Fruit fly (Drosophila melanogaster) whole organism, embryonic: ENCODE results near the gene Kdsr.
A peak's percentile ranks its signal among the peaks of the same experiment; 100 is the strongest.

Source experiments
- Awh ChIP-seq: fragments of 200-800 bp; sonication (Bioruptor generic); IDR thresholded peaks from 2 replicates; pipeline ENCODE4, ENCODE4 v1.3.6; 2022; ENCODE audit warnings: missing biosample characterization, missing genetic modification characterization
- CG1024 ChIP-seq: fragments of 200-800 bp; sonication (Bioruptor generic); IDR thresholded peaks from 2 replicates; pipeline ENCODE4 v1.3.6; 2022; ENCODE audit warnings: missing biosample characterization, missing genetic modification characterization
- CG15479 ChIP-seq: fragments of 200-800 bp; sonication (Bioruptor generic); optimal IDR thresholded peaks from 3 replicates; lab custom pipeline; 2019; ENCODE audit warnings: missing biosample characterization, mild to moderate bottlenecking, missing genetic modification characterization, moderate library complexity
- CG16863 ChIP-seq: fragments of 200-800 bp; sonication (Bioruptor generic); optimal IDR thresholded peaks from 3 replicates; lab custom pipeline; 2016; ENCODE audit warnings: missing biosample characterization, missing genetic modification characterization
- CG17328 ChIP-seq: fragments of 200-800 bp; sonication (Bioruptor generic); IDR thresholded peaks from 2 replicates; pipeline ENCODE4 v1.3.6; 2022; ENCODE audit warnings: missing biosample characterization, missing genetic modification characterization
- CG17612 ChIP-seq: fragments of 200-800 bp; sonication (Bioruptor generic); IDR thresholded peaks from 2 replicates; pipeline ENCODE4 v1.3.6; 2022; ENCODE audit warnings: missing biosample characterization, missing genetic modification characterization
- CG18011 ChIP-seq: fragments of 200-800 bp; sonication (Bioruptor generic); optimal IDR thresholded peaks from 2 replicates; lab custom pipeline; 2017; ENCODE audit warnings: missing biosample characterization, missing genetic modification characterization, mild to moderate bottlenecking, moderate library complexity, missing genotype
- CG18599 ChIP-seq: fragments of 200-800 bp; sonication (Bioruptor generic); optimal IDR thresholded peaks from 3 replicates; lab custom pipeline; 2017; ENCODE audit warnings: missing biosample characterization, missing genetic modification characterization, mild to moderate bottlenecking, moderate library complexity, missing genetic modification reagents
- CG18619 ChIP-seq: fragments of 200-800 bp; sonication (Bioruptor generic); optimal IDR thresholded peaks from 3 replicates; lab custom pipeline; 2017; ENCODE audit warnings: missing biosample characterization, mild to moderate bottlenecking, missing genetic modification characterization
- CG2116 ChIP-seq: fragments of 200-800 bp; sonication (Bioruptor generic); optimal IDR thresholded peaks from 3 replicates; lab custom pipeline; 2018; ENCODE audit warnings: missing biosample characterization, mild to moderate bottlenecking, missing genetic modification characterization
- CG2129 ChIP-seq: fragments of 200-800 bp; sonication (Bioruptor generic); IDR thresholded peaks from 2 replicates; pipeline ENCODE4 v1.3.6; 2022; ENCODE audit warnings: missing biosample characterization, missing genetic modification characterization; ENCODE audit not compliant: partially characterized antibody
- CG30431 ChIP-seq: fragments of 200-800 bp; sonication (Bioruptor generic); optimal IDR thresholded peaks from 2 replicates; lab custom pipeline; 2017; ENCODE audit warnings: missing biosample characterization, missing genetic modification characterization
- CG31441 ChIP-seq: fragments of 200-800 bp; sonication (Bioruptor generic); IDR thresholded peaks from 2 replicates; pipeline ENCODE4 v1.3.6; 2022; ENCODE audit warnings: missing biosample characterization, missing genetic modification characterization
- CG33557 ChIP-seq: fragments of 200-800 bp; sonication (Bioruptor generic); optimal IDR thresholded peaks from 2 replicates; lab custom pipeline; 2019; ENCODE audit warnings: missing biosample characterization, mild to moderate bottlenecking, missing genetic modification characterization, moderate library complexity
- CG34422 ChIP-seq: fragments of 200-800 bp; sonication (Bioruptor generic); IDR thresholded peaks from 3 replicates; pipeline ENCODE4 v1.3.6; 2022; ENCODE audit warnings: missing biosample characterization, missing genetic modification characterization
- CG3726 ChIP-seq: fragments of 200-800 bp; sonication (Bioruptor generic); IDR thresholded peaks from 3 replicates; pipeline ENCODE4, ENCODE4 v1.3.6; 2022; ENCODE audit warnings: missing biosample characterization, missing genetic modification characterization
- CG4360 ChIP-seq: fragments of 200-800 bp; sonication (Bioruptor generic); IDR thresholded peaks from 2 replicates; pipeline ENCODE4 v1.3.6; 2022; ENCODE audit warnings: missing biosample characterization, missing genetic modification characterization
- CG4617 ChIP-seq: fragments of 200-800 bp; sonication (Bioruptor generic); optimal IDR thresholded peaks from 3 replicates; lab custom pipeline; 2016; ENCODE audit warnings: missing biosample characterization, missing genetic modification characterization, borderline replicate concordance
- CG6654 ChIP-seq: fragments of 200-800 bp; sonication (Bioruptor generic); optimal IDR thresholded peaks from 2 replicates; lab custom pipeline; 2017; ENCODE audit warnings: missing biosample characterization, mild to moderate bottlenecking, missing genetic modification characterization
- CG7556 ChIP-seq: fragments of 200-800 bp; sonication (Bioruptor generic); optimal IDR thresholded peaks from 2 replicates; lab custom pipeline; 2017; ENCODE audit warnings: missing biosample characterization, mild to moderate bottlenecking, missing genetic modification characterization
- CG8478 ChIP-seq: fragments of >200 bp; optimal IDR thresholded peaks from 2 replicates; lab custom pipeline; 2018
- CG8944 ChIP-seq: fragments of 200-800 bp; sonication (Bioruptor generic); optimal IDR thresholded peaks from 3 replicates; lab custom pipeline; 2016; ENCODE audit warnings: missing biosample characterization, missing genetic modification characterization
- CG9437 ChIP-seq: fragments of 200-800 bp; sonication (Bioruptor generic); optimal IDR thresholded peaks from 2 replicates; lab custom pipeline; 2018; ENCODE audit warnings: missing biosample characterization, mild to moderate bottlenecking, missing genetic modification characterization
- Camta ChIP-seq: fragments of 200-800 bp; sonication (Bioruptor generic); optimal IDR thresholded peaks from 2 replicates; lab custom pipeline; 2016; ENCODE audit warnings: missing biosample characterization, missing genetic modification characterization
- Dek ChIP-seq: fragments of 200-800 bp; sonication (Bioruptor generic); optimal IDR thresholded peaks from 3 replicates; lab custom pipeline; 2019; ENCODE audit warnings: missing biosample characterization, mild to moderate bottlenecking, missing genetic modification characterization, moderate library complexity
- Doc3 ChIP-seq: fragments of 200-800 bp; sonication (Bioruptor generic); IDR thresholded peaks from 3 replicates; pipeline ENCODE4 v1.3.6; 2022; ENCODE audit warnings: missing biosample characterization, missing genetic modification characterization; ENCODE audit not compliant: partially characterized antibody
- E2f1 ChIP-seq: fragments of 200-800 bp; sonication (Bioruptor generic); IDR thresholded peaks from 2 replicates; pipeline ENCODE4 v1.3.6; 2022; ENCODE audit warnings: missing biosample characterization, missing genetic modification characterization
- Eip74EF ChIP-seq, 2 experiments: fragments of 200-800 bp in 1 of 2; fragments of >200 bp in 1 of 2; sonication (Bioruptor generic) in 1 of 2; optimal IDR thresholded peaks; 2 replicates each; lab custom pipeline; 2017 to 2019; ENCODE audit warnings: missing biosample characterization in 2 of 2, missing genetic modification characterization in 2 of 2, mild to moderate bottlenecking in 1 of 2, moderate library complexity in 1 of 2
- Elba2 ChIP-seq: fragments of 200-800 bp; sonication (Bioruptor generic); optimal IDR thresholded peaks from 3 replicates; lab custom pipeline; 2016; ENCODE audit warnings: missing biosample characterization, missing genetic modification characterization
- Ets65A ChIP-seq: fragments of 200-800 bp; sonication (Bioruptor generic); peaks from one replicate; lab custom pipeline; 2016; ENCODE audit warnings: missing biosample characterization, missing genetic modification characterization
- MBD-R2 ChIP-seq: fragments of 200-800 bp; sonication (Bioruptor generic); IDR thresholded peaks from 2 replicates; pipeline ENCODE4 v1.3.6; 2022; ENCODE audit warnings: missing biosample characterization, missing genetic modification characterization
- Mrtf ChIP-seq: fragments of 200-800 bp; sonication (Bioruptor generic); IDR thresholded peaks from 3 replicates; pipeline ENCODE4 v1.3.6; 2022; ENCODE audit warnings: missing biosample characterization, missing genetic modification characterization
- Optix ChIP-seq: fragments of 200-800 bp; sonication (Bioruptor generic); IDR thresholded peaks from 3 replicates; pipeline ENCODE4 v1.3.6; 2022; ENCODE audit warnings: missing biosample characterization, missing genetic modification characterization
- Xrp1 ChIP-seq: fragments of 200-800 bp; sonication (Bioruptor generic); IDR thresholded peaks from 2 replicates; pipeline ENCODE4 v1.3.6; 2022; ENCODE audit warnings: missing biosample characterization, missing genetic modification characterization
- caup ChIP-seq: fragments of 200-800 bp; sonication (Bioruptor generic); optimal IDR thresholded peaks from 3 replicates; lab custom pipeline; 2017; ENCODE audit warnings: missing biosample characterization, mild to moderate bottlenecking, missing genetic modification characterization, moderate library complexity; ENCODE audit not compliant: severe bottlenecking
- da ChIP-seq: fragments of 200-800 bp; sonication (Bioruptor generic); optimal IDR thresholded peaks from 2 replicates; lab custom pipeline; 2016; ENCODE audit warnings: missing biosample characterization, missing genetic modification characterization
- eyg ChIP-seq: fragments of 200-800 bp; sonication (Bioruptor generic); optimal IDR thresholded peaks from 3 replicates; lab custom pipeline; 2016; ENCODE audit warnings: missing biosample characterization, missing genetic modification characterization
- fd64A ChIP-seq: fragments of 200-800 bp; sonication (Bioruptor generic); optimal IDR thresholded peaks from 3 replicates; lab custom pipeline; 2018; ENCODE audit warnings: missing biosample characterization, mild to moderate bottlenecking, missing genetic modification characterization
- jigr1 ChIP-seq: fragments of 200-800 bp; sonication (Bioruptor generic); IDR thresholded peaks from 3 replicates; pipeline ENCODE4 v1.3.6; 2022; ENCODE audit warnings: missing biosample characterization, missing genetic modification characterization
- jumu ChIP-seq: fragments of 200-800 bp; sonication (Bioruptor generic); optimal IDR thresholded peaks from 3 replicates; lab custom pipeline; 2016; ENCODE audit warnings: missing biosample characterization, missing genetic modification characterization
- nerfin-1 ChIP-seq: fragments of 200-800 bp; sonication (Bioruptor generic); optimal IDR thresholded peaks from 3 replicates; lab custom pipeline; 2019; ENCODE audit warnings: missing biosample characterization, mild to moderate bottlenecking, missing genetic modification characterization, moderate library complexity
- nmo ChIP-seq: fragments of 200-800 bp; sonication (Bioruptor generic); optimal IDR thresholded peaks from 2 replicates; lab custom pipeline; 2018; ENCODE audit warnings: missing biosample characterization, mild to moderate bottlenecking, missing genetic modification characterization, moderate library complexity
- psq ChIP-seq: fragments of 200-800 bp; sonication (Bioruptor generic); optimal IDR thresholded peaks from 2 replicates; lab custom pipeline; 2017; ENCODE audit warnings: missing biosample characterization, missing genetic modification characterization
- sim ChIP-seq: fragments of 200-800 bp; sonication (Bioruptor generic); IDR thresholded peaks from 2 replicates; pipeline ENCODE4 v1.3.6; 2022; ENCODE audit warnings: missing biosample characterization, missing genetic modification characterization
- sima ChIP-seq: fragments of 200-800 bp; sonication (Bioruptor generic); optimal IDR thresholded peaks from 2 replicates; lab custom pipeline; 2016; ENCODE audit warnings: missing biosample characterization, missing genetic modification characterization
- tna ChIP-seq: fragments of 200-800 bp; sonication (Bioruptor generic); IDR thresholded peaks from 2 replicates; pipeline ENCODE4 v1.3.6; 2022; ENCODE audit warnings: missing biosample characterization, missing genetic modification characterization; ENCODE audit not compliant: partially characterized antibody
- tup ChIP-seq: fragments of 200-800 bp; sonication (Bioruptor generic); optimal IDR thresholded peaks from 2 replicates; lab custom pipeline; 2016; ENCODE audit warnings: missing biosample characterization, mild to moderate bottlenecking, missing genetic modification characterization, moderate library complexity
- unpg ChIP-seq: fragments of 200-800 bp; sonication (Bioruptor generic); optimal IDR thresholded peaks from 3 replicates; lab custom pipeline; 2018; ENCODE audit warnings: missing biosample characterization, mild to moderate bottlenecking, missing genetic modification characterization, moderate library complexity
- vnd ChIP-seq: fragments of 200-800 bp; sonication (Bioruptor generic); IDR thresholded peaks from 3 replicates; pipeline ENCODE4 v1.3.6; 2022; ENCODE audit warnings: missing biosample characterization, missing genetic modification characterization; ENCODE audit not compliant: partially characterized antibody
- wor ChIP-seq: fragments of 200-800 bp; sonication (Bioruptor generic); IDR thresholded peaks from 2 replicates; pipeline ENCODE4 v1.3.6; 2022; ENCODE audit warnings: missing biosample characterization, missing genetic modification characterization
- yki ChIP-seq: fragments of >200 bp; optimal IDR thresholded peaks from 3 replicates; lab custom pipeline; 2018

The Kdsr gene

DNA sequence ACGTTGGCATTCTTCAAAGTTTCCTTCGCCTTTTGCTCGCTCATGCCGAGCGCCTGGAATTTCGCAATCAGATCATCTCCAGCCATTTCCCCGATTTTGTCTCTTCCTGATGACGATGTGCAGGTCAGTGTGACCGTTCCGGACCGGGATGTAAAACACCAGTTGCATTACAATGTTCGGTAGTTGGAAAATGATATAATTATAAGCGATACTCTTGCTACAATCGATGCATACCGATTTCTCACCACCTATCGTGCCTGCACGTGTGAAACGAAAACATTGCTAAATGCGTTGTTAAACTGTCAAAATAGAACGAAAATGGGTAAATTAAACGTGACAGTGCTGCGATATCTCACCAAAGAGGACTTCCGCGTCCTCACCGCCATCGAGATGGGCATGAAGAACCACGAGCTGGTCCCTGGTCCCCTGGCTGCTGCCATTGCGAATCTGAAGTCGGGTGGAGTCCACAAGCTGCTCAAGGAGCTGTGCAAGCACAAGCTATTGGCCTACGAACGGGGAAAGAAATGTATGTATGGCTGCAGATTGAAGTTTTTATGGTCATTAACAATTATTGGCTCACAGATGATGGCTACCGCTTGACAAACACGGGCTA lies 3.4 kb upstream of the Kdsr start, which contains the start of the genes GlnRS and RIOK2 (continued):
- TF ChIP-seq sima (GFP tag; lab: Kevin White, UChicago), result no peak
- TF ChIP-seq Elba2 (GFP tag; lab: Kevin White, UChicago), result no peak
- peak; percentile 92 for TF ChIP-seq tna (GFP tag; lab: Robert Waterston, UW)
- peak in 1 of 2 experiments; percentile 59 for TF ChIP-seq Eip74EF (GFP tag; optimal IDR thresholded peaks at IDR 0.05; lab: Kevin White, UChicago)
- no peak for TF ChIP-seq CG17328 (GFP tag; lab: Robert Waterston, UW)
- TF ChIP-seq yki (lab: Kevin White, UChicago), result no peak
- TF ChIP-seq Dek (tag; lab: Kevin White, UChicago), result no peak
- peak; percentile 85 for TF ChIP-seq CG2116 (GFP tag; lab: Kevin White, UChicago)
- TF ChIP-seq CG30431, result no peak
- TF ChIP-seq sim, result no peak
- TF ChIP-seq Mrtf (GFP tag; lab: Robert Waterston, UW), result no peak
- TF ChIP-seq Xrp1, result 0 out of 2 replicates have a peak, but pooled peaks have one; percentile 15
- TF ChIP-seq tup (GFP tag; lab: Kevin White, UChicago), result no peak
- TF ChIP-seq MBD-R2 (GFP tag; lab: Robert Waterston, UW), result peak; percentile 98
- peak; percentile 92 for TF ChIP-seq Doc3 (GFP tag; lab: Robert Waterston, UW)
- TF ChIP-seq vnd (GFP tag; lab: Robert Waterston, UW), result peak; percentile 92
- TF ChIP-seq unpg (GFP tag; lab: Kevin White, UChicago), result no peak
- peak; percentile 88 for TF ChIP-seq CG1024
- no peak for TF ChIP-seq CG9437 (GFP tag; lab: Kevin White, UChicago)
- no peak for TF ChIP-seq Optix (GFP tag; lab: Robert Waterston, UW)
- no peak for TF ChIP-seq CG8478 (lab: Kevin White, UChicago)
- TF ChIP-seq CG4360 (GFP tag; lab: Robert Waterston, UW), result no peak
- TF ChIP-seq CG34422, result peak; percentile 85; the same call in 2 of the 3 replicates
- no peak for TF ChIP-seq psq (GFP tag; lab: Kevin White, UChicago)
- TF ChIP-seq CG18599 (GFP tag; lab: Kevin White, UChicago), result no peak
- no peak for TF ChIP-seq caup (GFP tag; lab: Kevin White, UChicago)
- no peak for TF ChIP-seq CG8944 (GFP tag; lab: Kevin White, UChicago)
- TF ChIP-seq CG31441 (GFP tag; lab: Robert Waterston, UW), result no peak
- peak; percentile 87 for TF ChIP-seq CG2129 (GFP tag; lab: Robert Waterston, UW)
- TF ChIP-seq CG6654, result no peak
- no peak for TF ChIP-seq Awh
- no peak for TF ChIP-seq jigr1 (GFP tag; lab: Robert Waterston, UW)
- TF ChIP-seq fd64A (GFP tag; lab: Kevin White, UChicago), result no peak
- TF ChIP-seq CG15479, result no peak
- TF ChIP-seq CG4617, result peak; percentile 94
- TF ChIP-seq CG16863 (GFP tag; lab: Kevin White, UChicago), result no peak
- no peak for TF ChIP-seq CG18619
- TF ChIP-seq CG18011 (GFP tag; lab: Kevin White, UChicago), result no peak
- TF ChIP-seq Ets65A (GFP tag; lab: Kevin White, UChicago), result no peak
- TF ChIP-seq da, result no peak
- no peak for TF ChIP-seq CG3726 (GFP tag; lab: Robert Waterston, UW)
- TF ChIP-seq jumu (GFP tag; lab: Kevin White, UChicago), result no peak
- no peak for TF ChIP-seq Camta (GFP tag; lab: Kevin White, UChicago)
- TF ChIP-seq CG17612 (GFP tag; lab: Robert Waterston, UW), result no peak
- TF ChIP-seq wor (GFP tag; lab: Robert Waterston, UW), result no peak
- no peak for TF ChIP-seq E2f1 (GFP tag; lab: Robert Waterston, UW)
- TF ChIP-seq nmo (GFP tag; lab: Kevin White, UChicago), result peak; percentile 71
- no peak for TF ChIP-seq CG33557
- TF ChIP-seq nerfin-1 (tag; lab: Kevin White, UChicago), result no peak
- TF ChIP-seq CG7556 (GFP tag; lab: Kevin White, UChicago), result no peak
- no peak for TF ChIP-seq eyg (GFP tag; lab: Kevin White, UChicago)
